ENCODE assay signal across 1 worm cellular context in genomic region chrIV:5817459-5817858, ce11.
TF ChIP-seq lines count a peak whose summit lies in the region.

No protein-coding gene starts in this region.

TF ChIP-seq in whole organism, L1 larva, 84 proteins besides CTCF, POLR2A, EP300 and RAD21 (continued from another document):
- TF ChIP-seq pqm-1 (tag; optimal IDR thresholded peaks at IDR 0.05; lab: Kevin White, UChicago) = no peak
- TF ChIP-seq nhr-11 (tag; optimal IDR thresholded peaks at IDR 0.05; lab: Kevin White, UChicago) = no peak
- TF ChIP-seq hlh-17 (GFP tag; optimal IDR thresholded peaks at IDR 0.05; lab: Kevin White, UChicago; ENCODE audit: borderline replicate concordance) = no peak
- TF ChIP-seq nhr-76 (tag; optimal IDR thresholded peaks at IDR 0.05; lab: Kevin White, UChicago) = no peak
- TF ChIP-seq lin-35 (GFP tag; optimal IDR thresholded peaks at IDR 0.05; lab: Kevin White, UChicago) = no peak
- TF ChIP-seq fkh-10 (GFP tag; optimal IDR thresholded peaks at IDR 0.05; lab: Kevin White, UChicago) = no peak
- TF ChIP-seq nhr-12 (tag; optimal IDR thresholded peaks at IDR 0.05; lab: Kevin White, UChicago) = no peak
- TF ChIP-seq nhr-28 (tag; optimal IDR thresholded peaks at IDR 0.05; lab: Kevin White, UChicago) = no peak
- peak; percentile 18 for TF ChIP-seq xbp-1 (tag; optimal IDR thresholded peaks at IDR 0.05; lab: Kevin White, UChicago)
- TF ChIP-seq nhr-84 (tag; optimal IDR thresholded peaks at IDR 0.05; lab: Kevin White, UChicago) = no peak
- peak; percentile 30 for TF ChIP-seq mep-1 (tag; optimal IDR thresholded peaks at IDR 0.05; lab: Kevin White, UChicago)
- peak; percentile 26 for TF ChIP-seq aha-1 (tag; optimal IDR thresholded peaks at IDR 0.05; lab: Kevin White, UChicago)
- TF ChIP-seq tlp-1 (tag; optimal IDR thresholded peaks at IDR 0.05; lab: Kevin White, UChicago) = no peak
- TF ChIP-seq isw-1 (GFP tag; IDR thresholded peaks at IDR 0.05; lab: Robert Waterston, UW) = no peak
- peak; percentile 21 for TF ChIP-seq nhr-77 (tag; optimal IDR thresholded peaks at IDR 0.05; lab: Kevin White, UChicago)
- TF ChIP-seq lsy-2 (tag; optimal IDR thresholded peaks at IDR 0.05; lab: Kevin White, UChicago) = peak; percentile 48 to 61
- peak in 2 of 3 experiments; percentile 13 to 27 for TF ChIP-seq dpl-1 (GFP tag; optimal IDR thresholded peaks at IDR 0.05; lab: Kevin White, UChicago)
- TF ChIP-seq lin-15B (tag; optimal IDR thresholded peaks at IDR 0.05; lab: Kevin White, UChicago) = no peak
- peak in 2 of 3 experiments; percentile 23 to 28 for TF ChIP-seq ceh-82 (tag; optimal IDR thresholded peaks at IDR 0.05; lab: Kevin White, UChicago)
- peak in 3 of 6 experiments; percentile 32 to 71 (median 55) for TF ChIP-seq elt-3 (tag; optimal IDR thresholded peaks at IDR 0.05; lab: Kevin White, UChicago)
- TF ChIP-seq tbx-2 (tag; optimal IDR thresholded peaks at IDR 0.05; lab: Kevin White, UChicago) = peak; percentile 44
- TF ChIP-seq unc-98 (GFP tag; IDR thresholded peaks at IDR 0.05; lab: Robert Waterston, UW) = no peak
- TF ChIP-seq blmp-1 (tag; optimal IDR thresholded peaks at IDR 0.05; lab: Kevin White, UChicago) = peak; percentile 25
- no peak for TF ChIP-seq unc-30 (tag; optimal IDR thresholded peaks at IDR 0.05; lab: Kevin White, UChicago)
- no peak for TF ChIP-seq hlh-4 (tag; optimal IDR thresholded peaks at IDR 0.05; lab: Kevin White, UChicago)
- no peak for TF ChIP-seq zip-4 (GFP tag; optimal IDR thresholded peaks at IDR 0.05; lab: Kevin White, UChicago)
- peak; percentile 9 for TF ChIP-seq pag-3 (tag; optimal IDR thresholded peaks at IDR 0.05; lab: Kevin White, UChicago; ENCODE audit: borderline replicate concordance, insufficient read depth)
- TF ChIP-seq dsc-1 (tag; optimal IDR thresholded peaks at IDR 0.05; lab: Kevin White, UChicago) = peak; percentile 75
